Fruit fly (Drosophila melanogaster) whole organism, adult: ENCODE results near the gene MBD-like.

Experiments used
- CG11617 ChIP-seq: fragments of 200-800 bp; sonication (Bioruptor generic); optimal IDR thresholded peaks from 2 replicates; lab custom pipeline; 2017; ENCODE audit warnings: mild to moderate bottlenecking, missing biosample characterization, missing genetic modification reagents, missing genetic modification characterization
- CG12768 ChIP-seq: fragments of 200-800 bp; sonication (Bioruptor generic); optimal IDR thresholded peaks from 2 replicates; lab custom pipeline; 2017; ENCODE audit warnings: missing biosample characterization, missing genetic modification characterization, mild to moderate bottlenecking, moderate library complexity, missing genetic modification reagents
- CG14711 ChIP-seq: fragments of 200-800 bp; sonication (Bioruptor generic); optimal IDR thresholded peaks from 2 replicates; lab custom pipeline; 2018; ENCODE audit warnings: missing biosample characterization, mild to moderate bottlenecking, missing genetic modification characterization, moderate library complexity
- CG1620 ChIP-seq: fragments of 200-800 bp; sonication (Bioruptor generic); optimal IDR thresholded peaks from 2 replicates; lab custom pipeline; 2016; ENCODE audit warnings: missing biosample characterization, missing genetic modification characterization
- CG33017 ChIP-seq: fragments of 200-800 bp; sonication (Bioruptor generic); optimal IDR thresholded peaks from 2 replicates; lab custom pipeline; 2018; ENCODE audit warnings: missing biosample characterization, mild to moderate bottlenecking, missing genetic modification characterization, moderate library complexity
- CG5204 ChIP-seq: fragments of 200-800 bp; sonication (Bioruptor generic); optimal IDR thresholded peaks from 2 replicates; lab custom pipeline; 2016; ENCODE audit warnings: missing biosample characterization, missing genetic modification characterization
- CG7045 ChIP-seq: fragments of 200-800 bp; sonication (Bioruptor generic); optimal IDR thresholded peaks from 2 replicates; lab custom pipeline; 2017; ENCODE audit warnings: missing biosample characterization, mild to moderate bottlenecking, missing genetic modification characterization
- CG7101 ChIP-seq: fragments of 200-800 bp; sonication (Bioruptor generic); optimal IDR thresholded peaks from 2 replicates; lab custom pipeline; 2018; ENCODE audit warnings: missing biosample characterization, mild to moderate bottlenecking, missing genetic modification characterization, moderate library complexity
- Clk ChIP-seq: fragments of 200-800 bp; sonication (Bioruptor generic); optimal IDR thresholded peaks from 2 replicates; lab custom pipeline; 2017; ENCODE audit warnings: missing biosample characterization, missing genetic modification characterization
- Crg-1 ChIP-seq: fragments of 200-800 bp; sonication (Bioruptor generic); optimal IDR thresholded peaks from 2 replicates; lab custom pipeline; 2016; ENCODE audit warnings: missing biosample characterization, missing genetic modification characterization
- Hr96 ChIP-seq: fragments of 200-800 bp; sonication (Bioruptor generic); optimal IDR thresholded peaks from 2 replicates; lab custom pipeline; 2016; ENCODE audit warnings: missing biosample characterization, missing genetic modification characterization
- Mnt ChIP-seq: fragments of 200-800 bp; sonication (Bioruptor generic); optimal IDR thresholded peaks from 2 replicates; lab custom pipeline; 2016; ENCODE audit warnings: missing biosample characterization, mild to moderate bottlenecking, missing genetic modification characterization
- bab1 ChIP-seq: fragments of 200-800 bp; sonication (Bioruptor generic); optimal IDR thresholded peaks from 3 replicates; lab custom pipeline; 2019; ENCODE audit warnings: missing biosample characterization, mild to moderate bottlenecking, missing genetic modification characterization, moderate library complexity
- cic ChIP-seq: fragments of 200-800 bp; sonication (Bioruptor generic); optimal IDR thresholded peaks from 2 replicates; lab custom pipeline; 2017; ENCODE audit warnings: missing biosample characterization, mild to moderate bottlenecking, missing genetic modification characterization, moderate library complexity
- cnc ChIP-seq, 2 experiments: fragments of >200 bp; optimal IDR thresholded peaks; 2 replicates each; lab custom pipeline; 2017
- kay ChIP-seq: fragments of 200-800 bp; sonication (Bioruptor generic); peaks from one replicate; lab custom pipeline; 2016; ENCODE audit warnings: missing biosample characterization, missing genetic modification characterization, borderline replicate concordance
- ovo ChIP-seq: fragments of 200-800 bp; sonication (Bioruptor generic); optimal IDR thresholded peaks from 2 replicates; lab custom pipeline; 2016; ENCODE audit warnings: missing biosample characterization, missing genetic modification characterization
- pad ChIP-seq: fragments of 200-800 bp; sonication (Bioruptor generic); optimal IDR thresholded peaks from 3 replicates; lab custom pipeline; 2017; ENCODE audit warnings: missing biosample characterization, missing genetic modification characterization, mild to moderate bottlenecking, moderate library complexity, missing genetic modification reagents
- tj ChIP-seq: fragments of 200-800 bp; sonication (Bioruptor generic); optimal IDR thresholded peaks from 3 replicates; lab custom pipeline; 2017; ENCODE audit warnings: missing biosample characterization, mild to moderate bottlenecking, missing genetic modification characterization, moderate library complexity
- toe ChIP-seq: fragments of 200-800 bp; sonication (Bioruptor generic); optimal IDR thresholded peaks from 2 replicates; lab custom pipeline; 2016; ENCODE audit warnings: missing biosample characterization, missing genetic modification characterization

MBD-like gene

dm6 chr3R:9515860-9516344 lies 43.7 kb upstream of the MBD-like start, which contains the start of the genes mRpL47, CG8176 and Kdm3:
Gene mRpL47 (minus strand): TSS chr3R:9515908.
Gene CG8176 (plus strand): TSS chr3R:9516007.
Gene Kdm3 (plus strand): TSS chr3R:9516007.
- TF ChIP-seq CG7045 (GFP tag; lab: Kevin White, UChicago): peak; percentile 5
- TF ChIP-seq pad (GFP tag; lab: Kevin White, UChicago): peak; percentile 45
- TF ChIP-seq tj (GFP tag; lab: Kevin White, UChicago): peak; percentile 54
- TF ChIP-seq Crg-1: peak; percentile 37
- no peak for TF ChIP-seq CG5204 (GFP tag; lab: Kevin White, UChicago)
- TF ChIP-seq cnc (optimal IDR thresholded peaks at IDR 0.05; lab: Kevin White, UChicago): no peak
- TF ChIP-seq CG7101: peak; percentile 61
- TF ChIP-seq toe (GFP tag; lab: Kevin White, UChicago): no peak
- TF ChIP-seq Clk (GFP tag; lab: Kevin White, UChicago): peak; percentile 63
- TF ChIP-seq CG11617: peak; percentile 73
- peak; percentile 80 for TF ChIP-seq bab1
- peak; percentile 89 for TF ChIP-seq Mnt (GFP tag; lab: Kevin White, UChicago)
- peak; percentile 1 for TF ChIP-seq ovo (GFP tag; lab: Kevin White, UChicago)
- peak; percentile 80 for TF ChIP-seq CG14711 (tag; lab: Kevin White, UChicago)
- TF ChIP-seq CG1620 (GFP tag; lab: Kevin White, UChicago): peak; percentile 86
- TF ChIP-seq CG12768 (GFP tag; lab: Kevin White, UChicago): peak; percentile 22
- no peak for TF ChIP-seq kay (GFP tag; lab: Kevin White, UChicago)
- peak; percentile 78 for TF ChIP-seq cic (GFP tag; lab: Kevin White, UChicago)

- TF ChIP-seq CG1620 (GFP tag; lab: Kevin White, UChicago) (no peak), CG14711 (tag; lab: Kevin White, UChicago) (peak; percentile 31), ovo (GFP tag; lab: Kevin White, UChicago) (peak; percentile 12), CG11617 (no peak)
Observed at dm6 chr3R:9516400-9516852, 43.1 kb upstream of the MBD-like start.

- TF ChIP-seq ovo (GFP tag; lab: Kevin White, UChicago) (no peak), Clk (GFP tag; lab: Kevin White, UChicago) (peak; percentile 90), pad (GFP tag; lab: Kevin White, UChicago) (peak; percentile 64), tj (GFP tag; lab: Kevin White, UChicago) (peak; percentile 50), CG33017 (tag; lab: Kevin White, UChicago) (peak; percentile 92), bab1 (peak; percentile 40), cic (GFP tag; lab: Kevin White, UChicago) (peak; percentile 83), CG1620 (GFP tag; lab: Kevin White, UChicago) (peak; percentile 14), Crg-1 (no peak), CG11617 (peak; percentile 60), cnc (optimal IDR thresholded peaks at IDR 0.05; lab: Kevin White, UChicago) (no peak), CG7045 (GFP tag; lab: Kevin White, UChicago) (peak; percentile 96), CG7101 (peak; percentile 91), Hr96 (GFP tag; lab: Kevin White, UChicago) (peak; percentile 94), CG12768 (GFP tag; lab: Kevin White, UChicago) (peak; percentile 95), Mnt (GFP tag; lab: Kevin White, UChicago) (peak; percentile 81), CG14711 (tag; lab: Kevin White, UChicago) (peak; percentile 86), toe (GFP tag; lab: Kevin White, UChicago) (no peak), kay (GFP tag; lab: Kevin White, UChicago) (peak; percentile 91), CG5204 (GFP tag; lab: Kevin White, UChicago) (no peak)
Observed at dm6 chr3R:9527907-9528842, 31.4 kb upstream of the MBD-like start.

- peak; percentile 21 for TF ChIP-seq tj (GFP tag; lab: Kevin White, UChicago)
- TF ChIP-seq kay (GFP tag; lab: Kevin White, UChicago): peak; percentile 71
- peak; percentile 7 for TF ChIP-seq CG7045 (GFP tag; lab: Kevin White, UChicago)
- TF ChIP-seq CG33017 (tag; lab: Kevin White, UChicago): peak; percentile 51
- TF ChIP-seq Clk (GFP tag; lab: Kevin White, UChicago): no peak
- no peak for TF ChIP-seq pad (GFP tag; lab: Kevin White, UChicago)
- peak; percentile 8 for TF ChIP-seq CG7101
Observed at dm6 chr3R:9529387-9529897, 30.1 kb upstream of the MBD-like start.

- TF ChIP-seq pad (GFP tag; lab: Kevin White, UChicago): no peak
- TF ChIP-seq ovo (GFP tag; lab: Kevin White, UChicago): peak; percentile 68
- no peak for TF ChIP-seq Mnt (GFP tag; lab: Kevin White, UChicago)
- TF ChIP-seq CG14711 (tag; lab: Kevin White, UChicago): no peak
- TF ChIP-seq CG33017 (tag; lab: Kevin White, UChicago): no peak
- no peak for TF ChIP-seq CG7101
- TF ChIP-seq CG1620 (GFP tag; lab: Kevin White, UChicago): no peak
- TF ChIP-seq CG12768 (GFP tag; lab: Kevin White, UChicago): no peak
- TF ChIP-seq kay (GFP tag; lab: Kevin White, UChicago): peak; percentile 19
Observed at dm6 chr3R:9529913-9530312, 29.6 kb upstream of the MBD-like start.
